Fruit fly (Drosophila melanogaster): ENCODE results near the gene CG16704.

CG16704 gene

DNA sequence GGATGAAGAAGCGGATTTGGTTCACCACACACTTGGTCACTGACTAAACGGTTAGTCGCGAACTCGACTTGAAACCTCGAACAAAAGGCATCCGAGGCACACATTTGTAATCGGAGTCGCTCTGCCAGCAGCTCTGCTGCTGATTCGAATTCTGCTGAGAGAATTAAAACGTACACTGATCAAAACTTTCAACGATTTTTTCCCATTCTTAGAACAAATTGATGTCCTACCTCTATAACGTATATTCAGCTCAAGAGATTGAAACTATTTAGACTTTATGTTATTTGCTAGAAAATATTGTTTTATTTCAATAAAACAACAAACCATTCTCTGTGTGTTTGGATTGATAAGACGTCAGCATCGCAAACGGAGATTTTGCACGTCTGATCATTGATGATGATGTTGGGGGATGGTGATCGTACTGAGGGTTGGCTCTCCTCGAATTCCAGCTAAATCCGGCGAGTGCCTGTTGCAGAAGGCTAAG is 13.1 kb upstream of the CG16704 start, which contains the start of gene CG31778:
Gene CG31778 (minus strand): TSS at position 51 of the 484 bp plus-strand sequence.
- TF ChIP-seq CG3032 (tag; optimal IDR thresholded peaks at IDR 0.05) (peak; percentile 73), CG10631 (GFP tag; optimal IDR thresholded peaks at IDR 0.05) (peak; percentile 57), CG6854 (GFP tag; optimal IDR thresholded peaks at IDR 0.05) (peak; percentile 35), CG6808 (GFP tag; optimal IDR thresholded peaks at IDR 0.05) (peak; percentile 67), CG11294 (GFP tag; IDR thresholded peaks at IDR 0.05) (peak; percentile 65), eg (GFP tag; IDR thresholded peaks at IDR 0.05) (peak; percentile 84), Hr39 (GFP tag; optimal IDR thresholded peaks at IDR 0.05) (peak; percentile 89), CG8119 (GFP tag; IDR thresholded peaks at IDR 0.05) (peak; percentile 67), CG8319 (GFP tag; optimal IDR thresholded peaks at IDR 0.05) (peak; percentile 46), Sox102F (GFP tag; optimal IDR thresholded peaks at IDR 0.05) (peak; percentile 92), CG16779 (tag; optimal IDR thresholded peaks at IDR 0.05) (peak; percentile 62), Smox (GFP tag; optimal IDR thresholded peaks at IDR 0.05) (peak; percentile 85), Blimp-1 (GFP tag; optimal IDR thresholded peaks at IDR 0.05) (peak; percentile 67), OdsH (GFP tag; optimal IDR thresholded peaks at IDR 0.05) (peak; percentile 70), Lpt (GFP tag; optimal IDR thresholded peaks at IDR 0.05) (peak; percentile 20), Hr38 (GFP tag; optimal IDR thresholded peaks at IDR 0.05) (no peak), lz (GFP tag; optimal IDR thresholded peaks at IDR 0.05) (peak; percentile 88), Ets21C (GFP tag; optimal IDR thresholded peaks at IDR 0.05) (peak; percentile 76), Hr4 (GFP tag; optimal IDR thresholded peaks at IDR 0.05) (peak; percentile 62), fd59A (GFP tag; optimal IDR thresholded peaks at IDR 0.05) (peak; percentile 46), dac (GFP tag; optimal IDR thresholded peaks at IDR 0.05) (no peak), CG4318 (GFP tag; optimal IDR thresholded peaks at IDR 0.05) (peak; percentile 24), CG9139 (GFP tag; optimal IDR thresholded peaks at IDR 0.05) (no peak), spab (GFP tag; optimal IDR thresholded peaks at IDR 0.05) (peak; percentile 66), fkh (GFP tag; optimal IDR thresholded peaks at IDR 0.05) (no peak), pdm3 (GFP tag; optimal IDR thresholded peaks at IDR 0.05) (peak; percentile 83), CG15336 (GFP tag; IDR thresholded peaks at IDR 0.05) (peak; percentile 77), dsx (GFP tag; optimal IDR thresholded peaks at IDR 0.05; ENCODE audit: poor library complexity, severe bottlenecking) (peak; percentile 60), CG11762 (GFP tag; optimal IDR thresholded peaks at IDR 0.05; ENCODE audit: insufficient read depth) (peak; percentile 48), Eip75B (GFP tag; optimal IDR thresholded peaks at IDR 0.05) (peak; percentile 77), Gug (GFP tag; IDR thresholded peaks at IDR 0.05) (0 out of 2 replicates have a peak, but pooled peaks have one; percentile 37), salr (GFP tag; optimal IDR thresholded peaks at IDR 0.05) (peak; percentile 32 to 49), Eip78C (GFP tag) (peak; percentile 94), achi (GFP tag; optimal IDR thresholded peaks at IDR 0.05) (peak; percentile 73), esn (GFP tag; optimal IDR thresholded peaks at IDR 0.05) (peak; percentile 93), CG6792 (GFP tag; optimal IDR thresholded peaks at IDR 0.05) (peak; percentile 79), CG6276 (GFP tag; optimal IDR thresholded peaks at IDR 0.05) (peak; percentile 61), CG34406 (GFP tag; optimal IDR thresholded peaks at IDR 0.05) (peak; percentile 64), CG11902 (GFP tag; optimal IDR thresholded peaks at IDR 0.05) (peak; percentile 60), CG31627 (GFP tag; optimal IDR thresholded peaks at IDR 0.05) (peak; percentile 89), cyc (GFP tag; optimal IDR thresholded peaks at IDR 0.05) (peak; percentile 82), topi (GFP tag; optimal IDR thresholded peaks at IDR 0.05) (peak; percentile 84), ss (GFP tag; optimal IDR thresholded peaks at IDR 0.05) (peak; percentile 31 to 53), CG7368 (GFP tag; optimal IDR thresholded peaks at IDR 0.05) (peak; percentile 68), Sox14 (GFP tag; optimal IDR thresholded peaks at IDR 0.05) (peak; percentile 88), vri (GFP tag; optimal IDR thresholded peaks at IDR 0.05) (peak; percentile 78), CG32006 (GFP tag; optimal IDR thresholded peaks at IDR 0.05) (peak; percentile 69), CG10669 (GFP tag; optimal IDR thresholded peaks at IDR 0.05) (peak; percentile 73), fd85E (GFP tag; optimal IDR thresholded peaks at IDR 0.05) (peak; percentile 6), CG6163 (GFP tag; IDR thresholded peaks at IDR 0.05) (peak; percentile 86), Eip93F (GFP tag; optimal IDR thresholded peaks at IDR 0.05) (no peak)

Data from whole organism, prepupa.